Fruit fly (Drosophila melanogaster) whole organism, prepupa: ENCODE data around the gene CG7988.

ENCODE experiments used
- Blimp-1 ChIP-seq: fragments of 200-800 bp; sonication (Bioruptor generic); optimal IDR thresholded peaks from 3 replicates; lab custom pipeline; 2017; ENCODE audit warnings: missing biosample characterization, missing genetic modification characterization, mild to moderate bottlenecking, moderate library complexity, missing genetic modification reagents
- CG11294 ChIP-seq: fragments of 200-800 bp; sonication (Bioruptor generic); IDR thresholded peaks from 2 replicates; pipeline ENCODE4 v1.3.6; 2022; ENCODE audit warnings: missing biosample characterization, missing genetic modification characterization
- CG15336 ChIP-seq: fragments of 200-800 bp; sonication (Bioruptor generic); IDR thresholded peaks from 2 replicates; pipeline ENCODE4 v1.3.6; 2022; ENCODE audit warnings: missing biosample characterization, missing genetic modification characterization
- CG1621 ChIP-seq: fragments of 200-800 bp; sonication (Bioruptor generic); optimal IDR thresholded peaks from 3 replicates; lab custom pipeline; 2018; ENCODE audit warnings: missing biosample characterization, mild to moderate bottlenecking, missing genetic modification characterization
- CG32006 ChIP-seq: fragments of 200-800 bp; sonication (Bioruptor generic); optimal IDR thresholded peaks from 3 replicates; lab custom pipeline; 2017; ENCODE audit warnings: missing biosample characterization, mild to moderate bottlenecking, missing genetic modification characterization
- CG6163 ChIP-seq: fragments of 200-800 bp; sonication (Bioruptor generic); IDR thresholded peaks from 3 replicates; pipeline ENCODE4 v1.3.6; 2022; ENCODE audit warnings: missing biosample characterization, missing genetic modification characterization
- CG9139 ChIP-seq: fragments of 200-800 bp; sonication (Bioruptor generic); optimal IDR thresholded peaks from 3 replicates; lab custom pipeline; 2017; ENCODE audit warnings: missing biosample characterization, mild to moderate bottlenecking, missing genetic modification characterization
- Lpt ChIP-seq: fragments of 200-800 bp; sonication (Bioruptor generic); optimal IDR thresholded peaks from 3 replicates; lab custom pipeline; 2016; ENCODE audit warnings: missing biosample characterization, missing genetic modification characterization
- Sox102F ChIP-seq: fragments of 200-800 bp; sonication (Bioruptor generic); optimal IDR thresholded peaks from 2 replicates; lab custom pipeline; 2016; ENCODE audit warnings: missing biosample characterization, mild to moderate bottlenecking, missing genetic modification characterization
- dac ChIP-seq: fragments of 200-800 bp; sonication (Bioruptor generic); optimal IDR thresholded peaks from 2 replicates; lab custom pipeline; 2017; ENCODE audit warnings: missing biosample characterization, mild to moderate bottlenecking, missing genetic modification characterization
- fd59A ChIP-seq: fragments of 200-800 bp; sonication (Bioruptor generic); optimal IDR thresholded peaks from 2 replicates; lab custom pipeline; 2017; ENCODE audit warnings: missing biosample characterization, mild to moderate bottlenecking, missing genetic modification characterization, missing genetic modification reagents
- vri ChIP-seq: fragments of 200-800 bp; sonication (Bioruptor generic); optimal IDR thresholded peaks from 3 replicates; lab custom pipeline; 2016; ENCODE audit warnings: missing biosample characterization, mild to moderate bottlenecking, missing genetic modification characterization

DNA sequence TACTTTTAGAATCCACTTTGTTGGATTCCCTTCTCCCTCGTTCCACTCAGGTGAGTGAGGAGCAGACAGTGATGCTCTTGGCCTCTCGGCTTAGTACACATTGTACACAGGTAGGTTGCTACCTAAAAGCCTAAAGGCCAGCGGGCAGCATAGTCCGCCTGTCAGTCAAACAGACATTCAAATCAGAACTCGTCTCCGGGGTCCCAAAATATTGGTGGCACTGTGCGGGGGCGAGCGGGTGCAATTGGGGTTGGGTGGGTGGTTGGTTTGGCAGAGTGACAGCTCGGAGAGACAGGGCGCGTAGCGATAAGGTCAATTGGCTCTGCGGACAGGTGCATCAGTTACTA, 22.6 kb upstream of the CG7988 start:
- no peak for TF ChIP-seq CG1621 (tag; lab: Kevin White, UChicago)
- TF ChIP-seq CG11294 = no peak
- TF ChIP-seq Blimp-1 (GFP tag; lab: Kevin White, UChicago) = no peak
- TF ChIP-seq CG6163 = no peak
- TF ChIP-seq vri (GFP tag; lab: Kevin White, UChicago) = no peak
- TF ChIP-seq fd59A = no peak
- TF ChIP-seq Sox102F (GFP tag; lab: Kevin White, UChicago) = no peak
- no peak for TF ChIP-seq dac (GFP tag; lab: Kevin White, UChicago)
- TF ChIP-seq CG15336 (GFP tag; lab: Robert Waterston, UW) = no peak
- no peak for TF ChIP-seq CG32006
- no peak for TF ChIP-seq CG9139 (GFP tag; lab: Kevin White, UChicago)
- TF ChIP-seq Lpt (GFP tag; lab: Kevin White, UChicago) = no peak
